Fruit fly (Drosophila melanogaster) whole organism, embryonic: ENCODE data around the gene lili.

Source experiments
- C15 ChIP-seq: fragments of 200-800 bp; sonication (Bioruptor generic); IDR thresholded peaks from 3 replicates; pipeline ENCODE4 v1.3.6; 2022; ENCODE audit warnings: missing biosample characterization, missing genetic modification characterization
- CG11723 ChIP-seq: fragments of 200-800 bp; sonication (Bioruptor generic); optimal IDR thresholded peaks from 2 replicates; lab custom pipeline; 2017; ENCODE audit warnings: missing biosample characterization, mild to moderate bottlenecking, missing genetic modification characterization
- CG12299 ChIP-seq: fragments of 200-800 bp; sonication (Bioruptor generic); optimal IDR thresholded peaks from 2 replicates; lab custom pipeline; 2018; ENCODE audit warnings: missing biosample characterization, mild to moderate bottlenecking, missing genetic modification characterization
- CG14441 ChIP-seq: fragments of 200-800 bp; sonication (Bioruptor generic); IDR thresholded peaks from 2 replicates; pipeline ENCODE4 v1.3.6; 2022; ENCODE audit warnings: missing biosample characterization, missing genetic modification characterization
- CG14667 ChIP-seq: fragments of 200-800 bp; sonication (Bioruptor generic); IDR thresholded peaks from 2 replicates; pipeline ENCODE4 v1.3.6; 2022; ENCODE audit warnings: missing biosample characterization, missing genetic modification characterization
- CG14710 ChIP-seq: fragments of 200-800 bp; sonication (Bioruptor generic); optimal IDR thresholded peaks from 3 replicates; lab custom pipeline; 2019; ENCODE audit warnings: missing biosample characterization, mild to moderate bottlenecking, missing genetic modification characterization, moderate library complexity
- CG1603 ChIP-seq: fragments of 200-800 bp; sonication (Bioruptor generic); optimal IDR thresholded peaks from 2 replicates; lab custom pipeline; 2019; ENCODE audit warnings: missing biosample characterization, mild to moderate bottlenecking, missing genetic modification characterization, moderate library complexity
- CG17359 ChIP-seq: fragments of 200-800 bp; sonication (Bioruptor generic); optimal IDR thresholded peaks from 3 replicates; lab custom pipeline; 2018; ENCODE audit warnings: missing biosample characterization, mild to moderate bottlenecking, missing genetic modification characterization, moderate library complexity
- CG17361 ChIP-seq: fragments of 200-800 bp; sonication (Bioruptor generic); IDR thresholded peaks from 3 replicates; pipeline ENCODE4 v1.3.6; 2022; ENCODE audit warnings: missing biosample characterization, missing genetic modification characterization
- CG2120 ChIP-seq: fragments of 200-800 bp; sonication (Bioruptor generic); optimal IDR thresholded peaks from 3 replicates; lab custom pipeline; 2016; ENCODE audit warnings: missing biosample characterization, missing genetic modification characterization
- CG31388 ChIP-seq: fragments of 200-800 bp; sonication (Bioruptor generic); optimal IDR thresholded peaks from 2 replicates; lab custom pipeline; 2016; ENCODE audit warnings: missing biosample characterization, missing genetic modification characterization
- CG34422 ChIP-seq: fragments of 200-800 bp; sonication (Bioruptor generic); IDR thresholded peaks from 3 replicates; pipeline ENCODE4 v1.3.6; 2022; ENCODE audit warnings: missing biosample characterization, missing genetic modification characterization
- CG42726 ChIP-seq: fragments of 200-800 bp; sonication (Bioruptor generic); IDR thresholded peaks from 2 replicates; pipeline ENCODE4 v1.3.6; 2022; ENCODE audit warnings: missing biosample characterization, missing genetic modification characterization; ENCODE audit not compliant: partially characterized antibody
- CG6689 ChIP-seq: fragments of 200-800 bp; sonication (Bioruptor generic); IDR thresholded peaks from 2 replicates; pipeline ENCODE4 v1.3.6; 2022; ENCODE audit warnings: missing biosample characterization, missing genetic modification characterization
- CG6791 ChIP-seq: fragments of 200-800 bp; sonication (Bioruptor generic); IDR thresholded peaks from 3 replicates; pipeline ENCODE4 v1.3.6; 2022; ENCODE audit warnings: missing biosample characterization, missing genetic modification characterization; ENCODE audit not compliant: partially characterized antibody
- CG6854 ChIP-seq: fragments of 200-800 bp; sonication (Bioruptor generic); optimal IDR thresholded peaks from 3 replicates; lab custom pipeline; 2017; ENCODE audit warnings: missing biosample characterization, mild to moderate bottlenecking, missing genetic modification characterization
- CG7357 ChIP-seq: fragments of 200-800 bp; sonication (Bioruptor generic); IDR thresholded peaks from 3 replicates; pipeline ENCODE4 v1.3.6; 2022; ENCODE audit warnings: missing biosample characterization, missing genetic modification characterization
- CG8359 ChIP-seq: fragments of 200-800 bp; sonication (Bioruptor generic); optimal IDR thresholded peaks from 2 replicates; lab custom pipeline; 2017; ENCODE audit warnings: missing biosample characterization, mild to moderate bottlenecking, missing genetic modification characterization, borderline replicate concordance
- CG9609 ChIP-seq: fragments of 200-800 bp; sonication (Bioruptor generic); optimal IDR thresholded peaks from 3 replicates; lab custom pipeline; 2016; ENCODE audit warnings: missing biosample characterization, missing genetic modification characterization
- CG9932 ChIP-seq: fragments of 200-800 bp; sonication (Bioruptor generic); IDR thresholded peaks from 2 replicates; pipeline ENCODE4 v1.3.6; 2022; ENCODE audit warnings: missing biosample characterization, missing genetic modification characterization
- Camta ChIP-seq: fragments of 200-800 bp; sonication (Bioruptor generic); optimal IDR thresholded peaks from 2 replicates; lab custom pipeline; 2016; ENCODE audit warnings: missing biosample characterization, missing genetic modification characterization
- Deaf1 ChIP-seq: fragments of 200-800 bp; optimal IDR thresholded peaks from 3 replicates; lab custom pipeline; 2019; ENCODE audit warnings: missing biosample characterization, mild to moderate bottlenecking, missing genetic modification characterization, moderate library complexity
- Dll ChIP-seq: fragments of 200-800 bp; sonication (Bioruptor generic); IDR thresholded peaks from 4 replicates; pipeline ENCODE4 v1.3.6; 2022; ENCODE audit warnings: missing biosample characterization, missing genetic modification characterization; ENCODE audit not compliant: partially characterized antibody
- Doc2 ChIP-seq: fragments of 200-800 bp; sonication (Bioruptor generic); IDR thresholded peaks from 2 replicates; pipeline ENCODE4 v1.3.6; 2022; ENCODE audit warnings: missing biosample characterization, missing genetic modification characterization
- Doc3 ChIP-seq: fragments of 200-800 bp; sonication (Bioruptor generic); IDR thresholded peaks from 3 replicates; pipeline ENCODE4 v1.3.6; 2022; ENCODE audit warnings: missing biosample characterization, missing genetic modification characterization; ENCODE audit not compliant: partially characterized antibody
- Dref ChIP-seq: fragments of 200-800 bp; sonication (Bioruptor generic); IDR thresholded peaks from 2 replicates; pipeline ENCODE4 v1.3.6; 2022; ENCODE audit warnings: missing biosample characterization, missing genetic modification characterization
- Drgx ChIP-seq: fragments of 200-800 bp; sonication (Bioruptor generic); IDR thresholded peaks from 2 replicates; pipeline ENCODE4 v1.3.6; 2022; ENCODE audit warnings: missing biosample characterization, missing genetic modification characterization
- Hey ChIP-seq: fragments of 200-800 bp; sonication (Bioruptor generic); optimal IDR thresholded peaks from 3 replicates; lab custom pipeline; 2018; ENCODE audit warnings: missing biosample characterization, mild to moderate bottlenecking, missing genetic modification characterization
- Hr39 ChIP-seq: fragments of >200 bp; optimal IDR thresholded peaks from 2 replicates; lab custom pipeline; 2017
- Oli ChIP-seq: fragments of 200-800 bp; sonication (Bioruptor generic); optimal IDR thresholded peaks from 2 replicates; lab custom pipeline; 2018; ENCODE audit warnings: missing biosample characterization, mild to moderate bottlenecking, missing genetic modification characterization, moderate library complexity
- Ptx1 ChIP-seq: fragments of 200-800 bp; sonication (Bioruptor generic); IDR thresholded peaks from 2 replicates; pipeline ENCODE4 v1.3.6; 2022; ENCODE audit warnings: missing biosample characterization, missing genetic modification characterization
- TFAM ChIP-seq: fragments of 200-800 bp; sonication (Bioruptor generic); optimal IDR thresholded peaks from 2 replicates; lab custom pipeline; 2017; ENCODE audit warnings: missing biosample characterization, missing genetic modification characterization, inconsistent platforms
- Xbp1 ChIP-seq: fragments of 200-800 bp; sonication (Bioruptor generic); optimal IDR thresholded peaks from 3 replicates; lab custom pipeline; 2016; ENCODE audit warnings: missing biosample characterization, mild to moderate bottlenecking, missing genetic modification characterization
- br ChIP-seq: fragments of >200 bp; optimal IDR thresholded peaks from 2 replicates; lab custom pipeline; 2017
- btn ChIP-seq: fragments of 200-800 bp; sonication (Bioruptor generic); optimal IDR thresholded peaks from 2 replicates; lab custom pipeline; 2016; ENCODE audit warnings: missing biosample characterization, missing genetic modification characterization
- danr ChIP-seq: fragments of 200-800 bp; sonication (Bioruptor generic); IDR thresholded peaks from 2 replicates; pipeline ENCODE4 v1.3.6; 2022; ENCODE audit warnings: missing biosample characterization, missing genetic modification characterization
- exex ChIP-seq: fragments of 200-800 bp; sonication (Bioruptor generic); optimal IDR thresholded peaks from 4 replicates; lab custom pipeline; 2018; ENCODE audit warnings: missing biosample characterization, mild to moderate bottlenecking, missing genetic modification characterization, moderate library complexity
- gem ChIP-seq: fragments of 200-800 bp; sonication (Bioruptor generic); optimal IDR thresholded peaks from 2 replicates; lab custom pipeline; 2019; ENCODE audit warnings: missing biosample characterization, mild to moderate bottlenecking, missing genetic modification characterization, moderate library complexity
- h ChIP-seq: fragments of >200 bp; optimal IDR thresholded peaks from 2 replicates; lab custom pipeline; 2017
- hkb ChIP-seq, 2 experiments: fragments of 200-800 bp in 1 of 2; fragments of >200 bp in 1 of 2; sonication (Bioruptor generic) in 1 of 2; IDR thresholded peaks in 1 of 2; optimal IDR thresholded peaks in 1 of 2; 2 replicates each; pipeline versions ENCODE4 v1.3.6 to Lab custom; 2017 to 2022; ENCODE audit warnings: missing biosample characterization in 1 of 2, missing genetic modification characterization in 1 of 2
- kah ChIP-seq: fragments of 200-800 bp; sonication (Bioruptor generic); optimal IDR thresholded peaks from 2 replicates; lab custom pipeline; 2018; ENCODE audit warnings: missing biosample characterization, mild to moderate bottlenecking, missing genetic modification characterization
- kni ChIP-seq: fragments of 200-800 bp; sonication (Bioruptor generic); optimal IDR thresholded peaks from 3 replicates; lab custom pipeline; 2017; ENCODE audit warnings: mild to moderate bottlenecking, missing biosample characterization, missing genetic modification reagents, missing genetic modification characterization
- lmd ChIP-seq: fragments of 200-800 bp; sonication (Bioruptor generic); IDR thresholded peaks from 2 replicates; pipeline ENCODE4 v1.3.6; 2022; ENCODE audit warnings: missing biosample characterization, missing genetic modification characterization
- mam ChIP-seq: fragments of 200-800 bp; sonication (Bioruptor generic); optimal IDR thresholded peaks from 3 replicates; lab custom pipeline; 2016; ENCODE audit warnings: missing biosample characterization, missing genetic modification characterization
- pfk ChIP-seq: fragments of 200-800 bp; sonication (Bioruptor generic); optimal IDR thresholded peaks from 2 replicates; lab custom pipeline; 2018; ENCODE audit warnings: missing biosample characterization, mild to moderate bottlenecking, missing genetic modification characterization, moderate library complexity
- sd ChIP-seq: fragments of 200-800 bp; sonication (Bioruptor generic); optimal IDR thresholded peaks from 3 replicates; lab custom pipeline; 2018; ENCODE audit warnings: missing biosample characterization, mild to moderate bottlenecking, missing genetic modification characterization, moderate library complexity
- slbo ChIP-seq: fragments of 200-800 bp; sonication (Bioruptor generic); IDR thresholded peaks from 2 replicates; pipeline ENCODE4 v1.3.6; 2022; ENCODE audit warnings: missing biosample characterization, missing genetic modification characterization
- sr ChIP-seq: fragments of 200-800 bp; sonication (Bioruptor generic); IDR thresholded peaks from 3 replicates; pipeline ENCODE4 v1.3.6; 2022; ENCODE audit warnings: missing biosample characterization, missing genetic modification characterization
- tgo ChIP-seq: fragments of 200-800 bp; sonication (Bioruptor generic); IDR thresholded peaks from 3 replicates; pipeline ENCODE4 v1.3.6; 2022; ENCODE audit warnings: missing biosample characterization, missing genetic modification characterization
- tup ChIP-seq: fragments of 200-800 bp; sonication (Bioruptor generic); optimal IDR thresholded peaks from 2 replicates; lab custom pipeline; 2016; ENCODE audit warnings: missing biosample characterization, mild to moderate bottlenecking, missing genetic modification characterization, moderate library complexity

lili gene

dm6 chr3R:24813637-24814301, at the start of gene lili, which contains the start of gene CG34150 (continued):
- TF ChIP-seq h (no peak), slbo (GFP tag; lab: Robert Waterston, UW) (peak; percentile 86), CG14667 (GFP tag; lab: Robert Waterston, UW) (0 out of 2 replicates have a peak, but pooled peaks have one; percentile 26), gem (tag; lab: Kevin White, UChicago) (peak; percentile 83), CG11723 (GFP tag; lab: Kevin White, UChicago) (peak; percentile 11), sd (tag; lab: Kevin White, UChicago) (peak; percentile 65), btn (GFP tag; lab: Kevin White, UChicago) (no peak), CG34422 (GFP tag; lab: Robert Waterston, UW) (peak; percentile 78), Oli (peak; percentile 50), Doc2 (GFP tag; lab: Robert Waterston, UW) (no peak), CG31388 (GFP tag; lab: Kevin White, UChicago) (peak; percentile 77), CG17361 (GFP tag; lab: Robert Waterston, UW) (peak; percentile 78), lmd (peak; percentile 61; the same call in 1 of the 2 replicates), Dref (peak; percentile 74), TFAM (no peak), C15 (GFP tag; lab: Robert Waterston, UW) (no peak), CG12299 (tag; lab: Kevin White, UChicago) (peak; percentile 48), CG6854 (GFP tag; lab: Kevin White, UChicago) (no peak), Deaf1 (tag; lab: Kevin White, UChicago) (no peak), pfk (GFP tag; lab: Kevin White, UChicago) (no peak), kah (GFP tag; lab: Kevin White, UChicago) (no peak), Hr39 (lab: Kevin White, UChicago) (no peak), Xbp1 (GFP tag; lab: Kevin White, UChicago) (peak; percentile 84), CG9609 (peak; percentile 69), br (no peak), CG6689 (peak; percentile 80), CG14441 (GFP tag; lab: Robert Waterston, UW) (peak; percentile 62; the same call in 1 of the 2 replicates), CG7357 (GFP tag; lab: Robert Waterston, UW) (peak; percentile 44; the same call in 1 of the 3 replicates), CG8359 (GFP tag; lab: Kevin White, UChicago) (no peak), exex (tag; lab: Kevin White, UChicago) (no peak), hkb (optimal IDR thresholded peaks at IDR 0.05; lab: Kevin White, UChicago) (peak; percentile 19), hkb (GFP tag; IDR thresholded peaks at IDR 0.05; lab: Robert Waterston, UW) (peak; percentile 69), CG1603 (peak; percentile 3), Hey (tag; lab: Kevin White, UChicago) (no peak), sr (GFP tag; lab: Robert Waterston, UW) (no peak), CG17359 (tag; lab: Kevin White, UChicago) (peak; percentile 90), CG6791 (GFP tag; lab: Robert Waterston, UW) (peak; percentile 76), Dll (GFP tag; lab: Robert Waterston, UW) (peak; percentile 88), danr (no peak), Doc3 (GFP tag; lab: Robert Waterston, UW) (peak; percentile 71), Camta (GFP tag; lab: Kevin White, UChicago) (peak; percentile 67), kni (peak; percentile 2), CG9932 (peak; percentile 88), Drgx (GFP tag; lab: Robert Waterston, UW) (no peak; the same call in 1 of the 2 replicates), Ptx1 (peak; percentile 81), tup (GFP tag; lab: Kevin White, UChicago) (no peak), CG14710 (tag; lab: Kevin White, UChicago) (peak; percentile 91), CG2120 (peak; percentile 91), mam (GFP tag; lab: Kevin White, UChicago) (peak; percentile 80), tgo (peak; percentile 72), CG42726 (GFP tag; lab: Robert Waterston, UW) (peak; percentile 56; the same call in 1 of the 2 replicates)
